Fruit fly (Drosophila melanogaster) whole organism, embryonic: Measurements from ENCODE around the gene CG7556.

Experiments used
- Ada2b ChIP-seq: fragments of 200-800 bp; sonication (Bioruptor generic); IDR thresholded peaks from 2 replicates; pipeline ENCODE4 v1.3.6; 2022; ENCODE audit warnings: missing biosample characterization, missing genetic modification characterization
- CG10462 ChIP-seq: fragments of 200-800 bp; sonication (Bioruptor generic); optimal IDR thresholded peaks from 2 replicates; lab custom pipeline; 2016; ENCODE audit warnings: missing biosample characterization, missing genetic modification characterization
- CG1233 ChIP-seq: fragments of 200-800 bp; sonication (Bioruptor generic); optimal IDR thresholded peaks from 4 replicates; lab custom pipeline; 2018; ENCODE audit warnings: missing biosample characterization, mild to moderate bottlenecking, missing genetic modification characterization
- CG13424 ChIP-seq: fragments of 200-800 bp; sonication (Bioruptor generic); optimal IDR thresholded peaks from 2 replicates; lab custom pipeline; 2019; ENCODE audit warnings: missing biosample characterization, mild to moderate bottlenecking, missing genetic modification characterization, moderate library complexity
- CG15514 ChIP-seq: fragments of 200-800 bp; sonication (Bioruptor generic); optimal IDR thresholded peaks from 3 replicates; lab custom pipeline; 2017; ENCODE audit warnings: missing biosample characterization, missing genetic modification characterization, mild to moderate bottlenecking, moderate library complexity, missing genetic modification reagents
- CG18011 ChIP-seq: fragments of 200-800 bp; sonication (Bioruptor generic); optimal IDR thresholded peaks from 2 replicates; lab custom pipeline; 2017; ENCODE audit warnings: missing biosample characterization, missing genetic modification characterization, mild to moderate bottlenecking, moderate library complexity, missing genotype
- CG2202 ChIP-seq: fragments of 200-800 bp; sonication (Bioruptor generic); optimal IDR thresholded peaks from 2 replicates; lab custom pipeline; 2018; ENCODE audit warnings: missing biosample characterization, mild to moderate bottlenecking, missing genetic modification characterization
- CG2678 ChIP-seq: fragments of 200-800 bp; sonication (Bioruptor generic); optimal IDR thresholded peaks from 3 replicates; lab custom pipeline; 2019; ENCODE audit warnings: missing biosample characterization, mild to moderate bottlenecking, missing genetic modification characterization, moderate library complexity
- CG2712 ChIP-seq: fragments of 200-800 bp; optimal IDR thresholded peaks from 3 replicates; lab custom pipeline; 2019; ENCODE audit warnings: missing biosample characterization, mild to moderate bottlenecking, missing genetic modification characterization, moderate library complexity
- CG30020 ChIP-seq: fragments of 200-800 bp; optimal IDR thresholded peaks from 2 replicates; lab custom pipeline; 2019; ENCODE audit warnings: missing biosample characterization, mild to moderate bottlenecking, missing genetic modification characterization, moderate library complexity
- CG32772 ChIP-seq: fragments of 200-800 bp; sonication (Bioruptor generic); IDR thresholded peaks from 2 replicates; pipeline ENCODE4 v1.3.6; 2022; ENCODE audit warnings: missing biosample characterization, missing genetic modification characterization
- CG33213 ChIP-seq: fragments of 200-800 bp; sonication (Bioruptor generic); optimal IDR thresholded peaks from 3 replicates; lab custom pipeline; 2016; ENCODE audit warnings: missing biosample characterization, missing genetic modification characterization
- CG4424 ChIP-seq: fragments of 200-800 bp; sonication (Bioruptor generic); optimal IDR thresholded peaks from 3 replicates; lab custom pipeline; 2016; ENCODE audit warnings: missing biosample characterization, missing genetic modification characterization
- CG6689 ChIP-seq: fragments of 200-800 bp; sonication (Bioruptor generic); IDR thresholded peaks from 2 replicates; pipeline ENCODE4 v1.3.6; 2022; ENCODE audit warnings: missing biosample characterization, missing genetic modification characterization
- CG8281 ChIP-seq: fragments of 200-800 bp; sonication (Bioruptor generic); optimal IDR thresholded peaks from 2 replicates; lab custom pipeline; 2018; ENCODE audit warnings: missing biosample characterization, mild to moderate bottlenecking, missing genetic modification characterization, moderate library complexity
- CG8290 ChIP-seq, 3 experiments: fragments of 200-800 bp; sonication (Bioruptor generic); optimal IDR thresholded peaks; 2 replicates each; lab custom pipeline; 2016 to 2019; ENCODE audit warnings: missing biosample characterization in 3 of 3, missing genetic modification characterization in 3 of 3, mild to moderate bottlenecking in 2 of 3, moderate library complexity in 1 of 3
- CG8944 ChIP-seq: fragments of 200-800 bp; sonication (Bioruptor generic); optimal IDR thresholded peaks from 3 replicates; lab custom pipeline; 2016; ENCODE audit warnings: missing biosample characterization, missing genetic modification characterization
- CG9932 ChIP-seq: fragments of 200-800 bp; sonication (Bioruptor generic); IDR thresholded peaks from 2 replicates; pipeline ENCODE4 v1.3.6; 2022; ENCODE audit warnings: missing biosample characterization, missing genetic modification characterization
- Dref ChIP-seq: fragments of 200-800 bp; sonication (Bioruptor generic); IDR thresholded peaks from 2 replicates; pipeline ENCODE4 v1.3.6; 2022; ENCODE audit warnings: missing biosample characterization, missing genetic modification characterization
- Ets65A ChIP-seq: fragments of 200-800 bp; sonication (Bioruptor generic); peaks from one replicate; lab custom pipeline; 2016; ENCODE audit warnings: missing biosample characterization, missing genetic modification characterization
- Gug ChIP-seq: fragments of 200-800 bp; sonication (Bioruptor generic); IDR thresholded peaks from 4 replicates; pipeline ENCODE4 v1.3.6; 2022; ENCODE audit warnings: missing biosample characterization, missing genetic modification characterization
- HmgZ ChIP-seq: fragments of 200-800 bp; sonication (Bioruptor generic); optimal IDR thresholded peaks from 2 replicates; lab custom pipeline; 2018; ENCODE audit warnings: missing biosample characterization, mild to moderate bottlenecking, missing genetic modification characterization
- MBD-R2 ChIP-seq: fragments of 200-800 bp; sonication (Bioruptor generic); IDR thresholded peaks from 2 replicates; pipeline ENCODE4 v1.3.6; 2022; ENCODE audit warnings: missing biosample characterization, missing genetic modification characterization
- NFAT ChIP-seq: fragments of 200-800 bp; sonication (Bioruptor generic); IDR thresholded peaks from 2 replicates; pipeline ENCODE4 v1.3.6; 2022; ENCODE audit warnings: missing biosample characterization, missing genetic modification characterization
- Nf-YC ChIP-seq: fragments of 200-800 bp; optimal IDR thresholded peaks from 3 replicates; lab custom pipeline; 2019; ENCODE audit warnings: missing biosample characterization, mild to moderate bottlenecking, missing genetic modification characterization, moderate library complexity
- Oaz ChIP-seq: fragments of 200-800 bp; sonication (Bioruptor generic); IDR thresholded peaks from 2 replicates; pipeline ENCODE4 v1.3.6; 2022; ENCODE audit warnings: missing biosample characterization, missing genetic modification characterization
- Taf1 ChIP-seq: fragments of 200-800 bp; sonication (Bioruptor generic); IDR thresholded peaks from 2 replicates; pipeline ENCODE4 v1.3.6; 2022; ENCODE audit warnings: missing biosample characterization, missing genetic modification characterization
- Xbp1 ChIP-seq: fragments of 200-800 bp; sonication (Bioruptor generic); optimal IDR thresholded peaks from 3 replicates; lab custom pipeline; 2016; ENCODE audit warnings: missing biosample characterization, mild to moderate bottlenecking, missing genetic modification characterization
- Xrp1 ChIP-seq: fragments of 200-800 bp; sonication (Bioruptor generic); IDR thresholded peaks from 2 replicates; pipeline ENCODE4 v1.3.6; 2022; ENCODE audit warnings: missing biosample characterization, missing genetic modification characterization
- btn ChIP-seq: fragments of 200-800 bp; sonication (Bioruptor generic); optimal IDR thresholded peaks from 2 replicates; lab custom pipeline; 2016; ENCODE audit warnings: missing biosample characterization, missing genetic modification characterization
- disco-r ChIP-seq: fragments of 200-800 bp; sonication (Bioruptor generic); optimal IDR thresholded peaks from 2 replicates; lab custom pipeline; 2016; ENCODE audit warnings: missing biosample characterization, missing genetic modification characterization
- emc ChIP-seq: fragments of 200-800 bp; sonication (Bioruptor generic); optimal IDR thresholded peaks from 2 replicates; lab custom pipeline; 2016; ENCODE audit warnings: missing biosample characterization, missing genetic modification characterization
- ems ChIP-seq: fragments of 200-800 bp; sonication (Bioruptor generic); optimal IDR thresholded peaks from 3 replicates; lab custom pipeline; 2016; ENCODE audit warnings: missing biosample characterization, missing genetic modification characterization
- ewg ChIP-seq: fragments of 200-800 bp; sonication (Bioruptor generic); optimal IDR thresholded peaks from 3 replicates; lab custom pipeline; 2017; ENCODE audit warnings: mild to moderate bottlenecking, missing biosample characterization, missing genetic modification reagents, missing genetic modification characterization
- gem ChIP-seq: fragments of 200-800 bp; sonication (Bioruptor generic); optimal IDR thresholded peaks from 2 replicates; lab custom pipeline; 2019; ENCODE audit warnings: missing biosample characterization, mild to moderate bottlenecking, missing genetic modification characterization, moderate library complexity
- gfzf ChIP-seq: fragments of 200-800 bp; sonication (Bioruptor generic); optimal IDR thresholded peaks from 2 replicates; lab custom pipeline; 2016; ENCODE audit warnings: missing biosample characterization, mild to moderate bottlenecking, missing genetic modification characterization, moderate library complexity
- lola ChIP-seq, 3 experiments: fragments of >200 bp in 2 of 3; fragments of 200-800 bp in 1 of 3; sonication (Bioruptor generic) in 1 of 3; optimal IDR thresholded peaks; 2 replicates each; lab custom pipeline; 2017 to 2019; ENCODE audit warnings: missing biosample characterization in 3 of 3, missing genetic modification characterization in 3 of 3, mild to moderate bottlenecking in 1 of 3, moderate library complexity in 1 of 3
- oc ChIP-seq: fragments of 200-800 bp; sonication (Bioruptor generic); optimal IDR thresholded peaks from 2 replicates; lab custom pipeline; 2018; ENCODE audit warnings: missing biosample characterization, mild to moderate bottlenecking, missing genetic modification characterization, moderate library complexity
- run ChIP-seq: fragments of 200-800 bp; sonication (Bioruptor generic); optimal IDR thresholded peaks from 3 replicates; lab custom pipeline; 2018; ENCODE audit warnings: missing biosample characterization, mild to moderate bottlenecking, missing genetic modification characterization
- stwl ChIP-seq: fragments of 200-800 bp; sonication (Bioruptor generic); optimal IDR thresholded peaks from 3 replicates; lab custom pipeline; 2018; ENCODE audit warnings: missing biosample characterization, mild to moderate bottlenecking, missing genetic modification characterization, moderate library complexity
- zen2 ChIP-seq: fragments of 200-800 bp; sonication (Bioruptor generic); IDR thresholded peaks from 3 replicates; pipeline ENCODE4 v1.3.6; 2022; ENCODE audit warnings: missing biosample characterization, missing genetic modification characterization; ENCODE audit not compliant: partially characterized antibody
- zfh2 ChIP-seq: fragments of 200-800 bp; sonication (Bioruptor generic); optimal IDR thresholded peaks from 2 replicates; lab custom pipeline; 2016; ENCODE audit warnings: missing biosample characterization, missing genetic modification characterization

CG7556 gene

DNA sequence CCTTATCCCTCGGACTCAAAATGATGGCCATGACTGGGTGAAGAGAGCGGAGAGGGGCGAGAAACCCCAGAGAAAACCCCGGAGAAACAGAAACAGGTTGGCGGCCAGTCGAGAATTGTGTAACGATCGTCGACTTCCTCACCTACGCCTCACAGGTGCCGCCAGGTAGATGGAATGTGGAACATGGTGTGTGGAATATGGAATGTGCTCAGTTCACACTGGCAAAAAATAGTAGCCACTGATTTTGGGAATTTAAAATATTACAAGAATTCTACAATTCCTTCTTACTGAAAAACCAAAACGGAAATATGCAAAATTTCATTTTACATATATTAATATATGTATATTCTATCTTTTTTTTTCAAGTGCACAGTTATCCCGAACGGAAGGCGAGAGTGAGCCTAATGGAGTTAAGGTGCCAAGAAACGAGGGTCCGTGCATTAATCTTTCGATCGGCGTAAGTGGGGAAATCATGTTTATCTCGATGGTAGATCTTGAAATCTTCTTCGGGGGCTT, 23.6 kb downstream of the CG7556 start (continued):
- TF ChIP-seq btn (GFP tag; lab: Kevin White, UChicago): peak; percentile 9
- peak; percentile 82 for TF ChIP-seq CG32772 (GFP tag; lab: Robert Waterston, UW)
- peak; percentile 65 for TF ChIP-seq Taf1 (GFP tag; lab: Robert Waterston, UW)
- peak; percentile 68 for TF ChIP-seq NFAT (GFP tag; lab: Robert Waterston, UW)
- TF ChIP-seq Xrp1 (GFP tag; lab: Robert Waterston, UW): peak; percentile 95
- peak; percentile 70 for TF ChIP-seq Ada2b
- peak; percentile 78 for TF ChIP-seq Xbp1 (GFP tag; lab: Kevin White, UChicago)
- TF ChIP-seq ems (GFP tag; lab: Kevin White, UChicago): peak; percentile 17
- no peak for TF ChIP-seq zen2 (GFP tag; lab: Robert Waterston, UW)
- peak; percentile 50 for TF ChIP-seq HmgZ
- TF ChIP-seq Ets65A: peak; percentile 87
- TF ChIP-seq CG8281 (tag; lab: Kevin White, UChicago): peak; percentile 38
- TF ChIP-seq gfzf (GFP tag; lab: Kevin White, UChicago): no peak
- TF ChIP-seq CG30020 (tag; lab: Kevin White, UChicago): peak; percentile 51
- TF ChIP-seq CG8290 (GFP tag; optimal IDR thresholded peaks at IDR 0.05; lab: Kevin White, UChicago): peak; percentile 72
- peak; percentile 0 to 74 for TF ChIP-seq CG8290 (tag; optimal IDR thresholded peaks at IDR 0.05; lab: Kevin White, UChicago)
- TF ChIP-seq CG4424 (GFP tag; lab: Kevin White, UChicago): peak; percentile 86
- TF ChIP-seq Gug (GFP tag; lab: Robert Waterston, UW): peak; percentile 63; the same call in 3 of the 4 replicates
- TF ChIP-seq lola (GFP tag; optimal IDR thresholded peaks at IDR 0.05; lab: Kevin White, UChicago): peak in 1 of 3 experiments; percentile 96
- TF ChIP-seq stwl (tag; lab: Kevin White, UChicago): peak; percentile 63
- TF ChIP-seq CG6689 (GFP tag; lab: Robert Waterston, UW): peak; percentile 86
- no peak for TF ChIP-seq CG18011 (GFP tag; lab: Kevin White, UChicago)
- peak; percentile 5 for TF ChIP-seq CG33213 (GFP tag; lab: Kevin White, UChicago)
- peak; percentile 78 for TF ChIP-seq CG9932 (GFP tag; lab: Robert Waterston, UW)
- TF ChIP-seq CG10462 (GFP tag; lab: Kevin White, UChicago): peak; percentile 74
- no peak for TF ChIP-seq Oaz (GFP tag; lab: Robert Waterston, UW)
- peak; percentile 0 for TF ChIP-seq run (tag; lab: Kevin White, UChicago)
- no peak for TF ChIP-seq disco-r (GFP tag; lab: Kevin White, UChicago)
- peak; percentile 90 for TF ChIP-seq CG2202
- peak; percentile 46 for TF ChIP-seq ewg
- no peak for TF ChIP-seq zfh2 (GFP tag; lab: Kevin White, UChicago)
- peak; percentile 83 for TF ChIP-seq CG13424 (tag; lab: Kevin White, UChicago)
- TF ChIP-seq CG8944 (GFP tag; lab: Kevin White, UChicago): peak; percentile 15
- TF ChIP-seq CG1233 (GFP tag; lab: Kevin White, UChicago): peak; percentile 79
- peak; percentile 67 for TF ChIP-seq oc (tag; lab: Kevin White, UChicago)
- no peak for TF ChIP-seq emc
- peak; percentile 95 for TF ChIP-seq CG2712 (tag; lab: Kevin White, UChicago)
- peak; percentile 33 for TF ChIP-seq Nf-YC (tag; lab: Kevin White, UChicago)
- peak; percentile 59; the same call in 1 of the 2 replicates for TF ChIP-seq MBD-R2 (GFP tag; lab: Robert Waterston, UW)
- TF ChIP-seq CG2678 (tag; lab: Kevin White, UChicago): peak; percentile 85
- TF ChIP-seq gem: peak; percentile 93
- TF ChIP-seq CG15514: peak; percentile 57
- TF ChIP-seq Dref (GFP tag; lab: Robert Waterston, UW): no peak
